Worm (Caenorhabditis elegans): Measurements from ENCODE around the gene nlp-43.

ce11 chrIII:5010723-5011122 lies 31.5 kb upstream of the nlp-43 start:
- TF ChIP-seq flt-1 (GFP tag; IDR thresholded peaks at IDR 0.05) (no peak), T22C8.4 (GFP tag; IDR thresholded peaks at IDR 0.05) (no peak), cog-1 (tag; optimal IDR thresholded peaks at IDR 0.05) (no peak), ztf-29 (GFP tag; IDR thresholded peaks at IDR 0.05) (no peak), klf-2 (GFP tag; conservative IDR thresholded peaks at IDR 0.05) (no peak), med-1 (GFP tag; optimal IDR thresholded peaks at IDR 0.05; ENCODE audit: insufficient read depth) (no peak)
